Worm (Caenorhabditis elegans): ENCODE results near the gene aagr-3.

ce11 chrV:9692109-9692581, 37.2 kb downstream of the aagr-3 start, which contains the start of gene ztf-9:
- TF ChIP-seq flt-1 (GFP tag; IDR thresholded peaks at IDR 0.05) (no peak; the same call in 1 of the 2 replicates), scrt-1 (GFP tag; IDR thresholded peaks at IDR 0.05) (no peak), ets-7 (tag; optimal IDR thresholded peaks at IDR 0.05) (no peak), tbx-11 (GFP tag; IDR thresholded peaks at IDR 0.05) (no peak), hnd-1 (tag; optimal IDR thresholded peaks at IDR 0.05) (no peak), ceh-13 (GFP tag; optimal IDR thresholded peaks at IDR 0.05) (no peak), aly-1 (tag; optimal IDR thresholded peaks at IDR 0.05) (no peak), ama-1 (optimal IDR thresholded peaks at IDR 0.05) (no peak), pes-1 (GFP tag; IDR thresholded peaks at IDR 0.05) (no peak)
